Fruit fly (Drosophila melanogaster): ENCODE measurements around the gene CG17097.

Gene CG17097

dm6 chr2L:10646115-10646514 lies at the start of gene CG17097:
Gene CG17097 (plus strand): TSS chr2L:10646415.
- no peak for TF ChIP-seq h (optimal IDR thresholded peaks at IDR 0.05)
- TF ChIP-seq psq (optimal IDR thresholded peaks at IDR 0.05), result no peak
- TF ChIP-seq ttk (optimal IDR thresholded peaks at IDR 0.05), result no peak
- TF ChIP-seq Myc (optimal IDR thresholded peaks at IDR 0.05), result no peak
- no peak for TF ChIP-seq insv (optimal IDR thresholded peaks at IDR 0.05)

- TF ChIP-seq h (optimal IDR thresholded peaks at IDR 0.05), result no peak
- no peak for TF ChIP-seq insv (optimal IDR thresholded peaks at IDR 0.05)
- no peak for TF ChIP-seq psq (optimal IDR thresholded peaks at IDR 0.05)
- TF ChIP-seq Myc (optimal IDR thresholded peaks at IDR 0.05), result no peak
- no peak for TF ChIP-seq Sin3A (optimal IDR thresholded peaks at IDR 0.05)
- TF ChIP-seq ttk (optimal IDR thresholded peaks at IDR 0.05), result no peak
Observed at dm6 chr2L:10603604-10604003, 42.6 kb upstream of the CG17097 start.

- TF ChIP-seq h (optimal IDR thresholded peaks at IDR 0.05) (no peak), psq (optimal IDR thresholded peaks at IDR 0.05) (no peak), Sin3A (optimal IDR thresholded peaks at IDR 0.05) (no peak), Myc (optimal IDR thresholded peaks at IDR 0.05) (no peak), insv (optimal IDR thresholded peaks at IDR 0.05) (no peak), ttk (optimal IDR thresholded peaks at IDR 0.05) (no peak)
Observed at dm6 chr2L:10607697-10608096, 38.5 kb upstream of the CG17097 start.

- TF ChIP-seq h (optimal IDR thresholded peaks at IDR 0.05) (no peak), insv (optimal IDR thresholded peaks at IDR 0.05) (no peak), Myc (optimal IDR thresholded peaks at IDR 0.05) (no peak), ttk (optimal IDR thresholded peaks at IDR 0.05) (no peak)
Observed at dm6 chr2L:10608662-10609262, 37.5 kb upstream of the CG17097 start.

dm6 chr2L:10613104-10613503 lies 33.1 kb upstream of the CG17097 start:
- TF ChIP-seq psq (optimal IDR thresholded peaks at IDR 0.05), result no peak
- TF ChIP-seq Myc (optimal IDR thresholded peaks at IDR 0.05), result no peak
- no peak for TF ChIP-seq h (optimal IDR thresholded peaks at IDR 0.05)
- no peak for TF ChIP-seq ttk (optimal IDR thresholded peaks at IDR 0.05)
- TF ChIP-seq insv (optimal IDR thresholded peaks at IDR 0.05), result no peak
- no peak for TF ChIP-seq Sin3A (optimal IDR thresholded peaks at IDR 0.05)

- TF ChIP-seq ttk (optimal IDR thresholded peaks at IDR 0.05), result no peak
Observed at dm6 chr2L:10614660-10615479, 31.3 kb upstream of the CG17097 start.

- TF ChIP-seq insv (optimal IDR thresholded peaks at IDR 0.05) (no peak), psq (optimal IDR thresholded peaks at IDR 0.05) (no peak), h (optimal IDR thresholded peaks at IDR 0.05) (no peak), Sin3A (optimal IDR thresholded peaks at IDR 0.05) (no peak), ttk (optimal IDR thresholded peaks at IDR 0.05) (no peak)
Observed at dm6 chr2L:10615889-10616288, 30.3 kb upstream of the CG17097 start.

dm6 chr2L:10616767-10617166 lies 29.4 kb upstream of the CG17097 start:
- no peak for TF ChIP-seq Myc (optimal IDR thresholded peaks at IDR 0.05)
- TF ChIP-seq h (optimal IDR thresholded peaks at IDR 0.05), result no peak
- TF ChIP-seq ttk (optimal IDR thresholded peaks at IDR 0.05), result no peak
- TF ChIP-seq Sin3A (optimal IDR thresholded peaks at IDR 0.05), result no peak
- no peak for TF ChIP-seq insv (optimal IDR thresholded peaks at IDR 0.05)
- no peak for TF ChIP-seq psq (optimal IDR thresholded peaks at IDR 0.05)

dm6 chr2L:10625935-10626334 lies 20.3 kb upstream of the CG17097 start:
- TF ChIP-seq Myc (optimal IDR thresholded peaks at IDR 0.05) (no peak), psq (optimal IDR thresholded peaks at IDR 0.05) (no peak), insv (optimal IDR thresholded peaks at IDR 0.05) (no peak), h (optimal IDR thresholded peaks at IDR 0.05) (no peak)

dm6 chr2L:10632702-10633101 lies 13.5 kb upstream of the CG17097 start:
- TF ChIP-seq insv (optimal IDR thresholded peaks at IDR 0.05) (no peak), Sin3A (optimal IDR thresholded peaks at IDR 0.05) (no peak), psq (optimal IDR thresholded peaks at IDR 0.05) (no peak), h (optimal IDR thresholded peaks at IDR 0.05) (no peak), Myc (optimal IDR thresholded peaks at IDR 0.05) (no peak), ttk (optimal IDR thresholded peaks at IDR 0.05) (no peak)

- TF ChIP-seq Myc (optimal IDR thresholded peaks at IDR 0.05), result no peak
- no peak for TF ChIP-seq psq (optimal IDR thresholded peaks at IDR 0.05)
- no peak for TF ChIP-seq Sin3A (optimal IDR thresholded peaks at IDR 0.05)
- no peak for TF ChIP-seq h (optimal IDR thresholded peaks at IDR 0.05)
- no peak for TF ChIP-seq insv (optimal IDR thresholded peaks at IDR 0.05)
- TF ChIP-seq ttk (optimal IDR thresholded peaks at IDR 0.05), result no peak
Observed at dm6 chr2L:10638371-10638770, 7.8 kb upstream of the CG17097 start, which contains the start of gene CG7329. Gene CG7329 (minus strand): TSS chr2L:10638471.

- TF ChIP-seq ttk (optimal IDR thresholded peaks at IDR 0.05), result no peak
- TF ChIP-seq psq (optimal IDR thresholded peaks at IDR 0.05), result no peak
- TF ChIP-seq Myc (optimal IDR thresholded peaks at IDR 0.05), result no peak
- no peak for TF ChIP-seq h (optimal IDR thresholded peaks at IDR 0.05)
- TF ChIP-seq Sin3A (optimal IDR thresholded peaks at IDR 0.05), result no peak
- TF ChIP-seq insv (optimal IDR thresholded peaks at IDR 0.05), result no peak
Observed at dm6 chr2L:10639631-10640030, 6.6 kb upstream of the CG17097 start, which contains the start of gene CG31872. Gene CG31872 (plus strand): TSS chr2L:10639931.

dm6 chr2L:10643671-10644070 lies 2.5 kb upstream of the CG17097 start, which contains the start of gene CG18284:
Gene CG18284 (plus strand): TSS chr2L:10643971.
- TF ChIP-seq psq (optimal IDR thresholded peaks at IDR 0.05) (no peak), Myc (optimal IDR thresholded peaks at IDR 0.05) (no peak), ttk (optimal IDR thresholded peaks at IDR 0.05) (no peak), h (optimal IDR thresholded peaks at IDR 0.05) (no peak), Sin3A (optimal IDR thresholded peaks at IDR 0.05) (no peak), insv (optimal IDR thresholded peaks at IDR 0.05) (no peak)
